Worm (Caenorhabditis elegans): ENCODE data around the gene msp-19.
"Not testable (repeated sequence)": the region's sequence is repeated elsewhere in the genome, so short reads cannot be mapped to it uniquely, and the experiment has no call there.

msp-19 gene

ce11 chrIV:5224238-5224637 lies 36.2 kb upstream of the msp-19 start, which contains the start of gene Y59E9AL.8:
TSS of gene Y59E9AL.8 (minus strand) at chrIV:5224338.
- TF ChIP-seq egl-5 (tag; optimal IDR thresholded peaks at IDR 0.05): no peak
- TF ChIP-seq lin-39 (tag; optimal IDR thresholded peaks at IDR 0.05): no peak
- no peak for TF ChIP-seq jun-1 (tag; optimal IDR thresholded peaks at IDR 0.05)
- no peak for TF ChIP-seq mdl-1 (tag; optimal IDR thresholded peaks at IDR 0.05)
- no peak for TF ChIP-seq R02D3.7 (tag; optimal IDR thresholded peaks at IDR 0.05)

- TF ChIP-seq nhr-25, fkh-2, unc-39 (tag; optimal IDR thresholded peaks at IDR 0.05): not testable (repeated sequence)
These were observed 35.0 kb upstream of the msp-19 start, which contains the start of gene cylc-1 for ce11 chrIV:5225277-5225822. TSS of gene cylc-1 (minus strand) at chrIV:5225772.

ce11 chrIV:5226552-5226951 lies 33.8 kb upstream of the msp-19 start, which contains the start of gene nsph-4.1:
TSS of gene nsph-4.1 (plus strand) at chrIV:5226852.
- TF ChIP-seq lin-15B, mml-1, hmg-11 (tag; optimal IDR thresholded peaks at IDR 0.05): not testable (repeated sequence)

- TF ChIP-seq elt-1 (tag; optimal IDR thresholded peaks at IDR 0.05) (no peak), nhr-25 (tag; optimal IDR thresholded peaks at IDR 0.05) (no peak), zag-1 (tag; optimal IDR thresholded peaks at IDR 0.05) (no peak), ztf-4 (tag; optimal IDR thresholded peaks at IDR 0.05) (no peak), egl-5 (tag; optimal IDR thresholded peaks at IDR 0.05) (no peak), nhr-67 (tag; optimal IDR thresholded peaks at IDR 0.05) (no peak), mml-1 (tag; optimal IDR thresholded peaks at IDR 0.05) (no peak), pqm-1 (tag; optimal IDR thresholded peaks at IDR 0.05) (no peak), snpc-4 (tag; optimal IDR thresholded peaks at IDR 0.05) (no peak), ama-1 (optimal IDR thresholded peaks at IDR 0.05) (no peak), egl-27 (tag; optimal IDR thresholded peaks at IDR 0.05) (no peak), R02D3.7 (tag; optimal IDR thresholded peaks at IDR 0.05) (no peak), elt-3 (tag; optimal IDR thresholded peaks at IDR 0.05) (no peak), mdl-1 (tag; optimal IDR thresholded peaks at IDR 0.05) (no peak), nfya-1 (tag; optimal IDR thresholded peaks at IDR 0.05; ENCODE audit: insufficient read depth) (no peak), fkh-10 (GFP tag; optimal IDR thresholded peaks at IDR 0.05) (no peak), lin-15B (tag; optimal IDR thresholded peaks at IDR 0.05) (no peak), tbx-2 (tag; optimal IDR thresholded peaks at IDR 0.05) (no peak), pha-4 (tag; optimal IDR thresholded peaks at IDR 0.05) (no peak)
These were observed 31.8 kb upstream of the msp-19 start, which contains the start of gene thn-6 for ce11 chrIV:5228619-5229018. TSS of gene thn-6 (plus strand) at chrIV:5228919.

DNA sequence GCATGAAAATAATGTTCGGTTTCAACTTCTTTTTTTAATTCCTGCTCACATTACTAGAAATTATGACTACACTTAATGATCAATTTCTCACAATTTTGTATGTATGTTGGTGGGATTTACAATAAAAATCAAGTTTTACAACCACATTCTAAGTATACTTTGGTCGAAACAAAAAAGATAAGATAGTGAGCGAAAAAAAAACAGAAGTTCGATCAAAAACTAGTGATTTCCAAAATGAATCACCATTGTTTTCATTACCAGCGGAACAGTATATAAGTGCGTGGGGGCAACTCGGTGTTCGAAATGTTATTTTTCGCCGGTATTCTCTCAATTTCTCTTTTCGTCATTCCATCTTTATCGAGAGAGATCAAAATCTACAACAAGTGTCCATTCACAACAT lies 29.9 kb upstream of the msp-19 start, which contains the start of gene thn-5:
Gene thn-5, plus strand, starts transcription at position 301 of the 400 bp plus-strand sequence.
- TF ChIP-seq ZK546.5 (tag; optimal IDR thresholded peaks at IDR 0.05) (no peak), ceh-28 (tag; optimal IDR thresholded peaks at IDR 0.05) (no peak), pha-4 (tag; optimal IDR thresholded peaks at IDR 0.05) (no peak), elt-2 (tag; optimal IDR thresholded peaks at IDR 0.05) (no peak), mdl-1 (tag; optimal IDR thresholded peaks at IDR 0.05) (no peak), lin-39 (tag; optimal IDR thresholded peaks at IDR 0.05) (no peak), jun-1 (tag; optimal IDR thresholded peaks at IDR 0.05) (no peak), ceh-9 (tag; optimal IDR thresholded peaks at IDR 0.05) (no peak), nhr-23 (tag; optimal IDR thresholded peaks at IDR 0.05) (no peak), lsy-12 (tag; optimal IDR thresholded peaks at IDR 0.05) (no peak), ceh-16 (tag; optimal IDR thresholded peaks at IDR 0.05) (no peak), ztf-11 (tag; optimal IDR thresholded peaks at IDR 0.05) (no peak), R02D3.7 (tag; optimal IDR thresholded peaks at IDR 0.05) (no peak), egl-27 (tag; optimal IDR thresholded peaks at IDR 0.05) (no peak), nhr-77 (tag; optimal IDR thresholded peaks at IDR 0.05) (no peak), sea-2 (GFP tag; optimal IDR thresholded peaks at IDR 0.05) (no peak), egl-5 (tag; optimal IDR thresholded peaks at IDR 0.05) (no peak), nhr-28 (tag; optimal IDR thresholded peaks at IDR 0.05) (no peak), nfya-1 (tag; optimal IDR thresholded peaks at IDR 0.05; ENCODE audit: insufficient read depth) (no peak)
